Worm (Caenorhabditis elegans) whole organism, L4/young adult: Measurements from ENCODE around the gene alh-11.

Source experiments
- W03F9.2 ChIP-seq: fragments of 150-350 bp; optimal IDR thresholded peaks from 2 replicates; lab custom pipeline; 2014; ENCODE audit warnings: missing biosample characterization, missing genetic modification characterization
- dao-5 ChIP-seq: sonication (generic microtip); optimal IDR thresholded peaks from 2 replicates; lab custom pipeline; 2016; ENCODE audit warnings: missing genotype, missing genetic modification characterization, moderate library complexity, missing compliant biosample characterization
- him-1 ChIP-seq: sonication (generic microtip); optimal IDR thresholded peaks from 2 replicates; lab custom pipeline; 2016; ENCODE audit warnings: missing genotype, missing genetic modification reagents, missing genetic modification characterization, missing compliant biosample characterization

The alh-11 gene

DNA sequence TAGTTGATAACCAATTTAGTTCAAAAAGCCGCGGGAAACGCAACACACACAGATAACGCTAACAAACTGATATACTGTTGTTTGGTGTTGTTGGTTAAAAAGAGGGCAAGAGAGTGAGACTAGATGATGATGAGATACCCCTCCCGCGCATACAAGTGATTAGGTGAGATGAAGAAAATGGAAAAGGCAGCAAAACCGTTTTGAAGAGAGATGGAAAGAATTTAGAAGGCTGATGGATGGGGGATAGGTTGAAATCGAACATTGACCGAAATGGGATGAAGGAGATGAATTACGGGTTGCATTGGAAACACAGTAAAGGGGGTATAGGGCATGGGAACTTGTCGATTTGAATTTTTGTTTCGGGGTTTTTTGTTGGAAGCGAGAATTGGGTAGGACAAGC is 29.9 kb downstream of the alh-11 start:
- TF ChIP-seq dao-5 (tag; lab: Kevin White, UChicago) (no peak), him-1 (no peak), W03F9.2 (tag; lab: Kevin White, UChicago) (no peak)

DNA sequence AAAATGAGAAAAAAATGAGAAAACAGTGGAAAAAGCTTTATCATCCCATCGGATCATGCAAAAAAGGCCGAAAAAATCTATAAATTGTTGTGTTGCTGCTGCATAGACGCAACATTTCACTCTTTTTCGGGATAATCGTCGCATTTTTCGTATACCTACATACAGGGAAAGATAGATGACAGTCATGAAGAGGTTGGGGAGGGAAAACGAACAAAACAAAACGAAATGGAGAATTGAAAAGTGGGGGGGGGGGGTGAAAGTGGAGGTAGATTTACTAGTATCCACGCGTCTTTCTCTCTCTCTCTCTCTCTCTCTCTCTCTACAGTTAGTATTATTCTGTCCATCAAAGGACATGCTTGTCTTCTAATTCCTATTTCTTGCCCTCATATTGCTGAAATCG is 34.2 kb downstream of the alh-11 start:
- TF ChIP-seq W03F9.2 (tag; lab: Kevin White, UChicago) (no peak), him-1 (no peak), dao-5 (tag; lab: Kevin White, UChicago) (no peak)

- TF ChIP-seq him-1 (no peak), dao-5 (tag; lab: Kevin White, UChicago) (no peak), W03F9.2 (tag; lab: Kevin White, UChicago) (no peak)
Observed at ce11 chrIII:740382-740781, 38.3 kb downstream of the alh-11 start, which contains the start of gene idpp-1. Gene idpp-1, plus strand, starts transcription at chrIII:740682.

DNA sequence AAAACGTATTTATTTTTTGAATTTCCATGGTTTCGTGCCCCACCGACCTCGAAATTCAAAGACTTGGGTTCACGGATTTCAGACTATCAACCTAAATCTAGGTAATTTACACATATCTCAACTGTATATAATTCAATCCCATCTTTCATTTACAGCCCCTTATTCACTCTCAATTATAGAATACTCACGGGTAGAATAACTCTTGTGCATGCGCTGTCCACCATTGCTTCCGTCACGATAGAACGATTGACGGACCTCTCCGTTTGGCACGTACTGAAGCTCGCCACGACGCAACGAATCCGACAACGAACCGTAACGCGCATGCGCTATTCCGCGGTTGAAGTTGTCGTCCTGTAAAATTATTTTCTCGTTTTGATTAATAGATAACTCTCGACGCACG is 50.0 kb downstream of the alh-11 start:
- TF ChIP-seq dao-5 (tag; lab: Kevin White, UChicago) (no peak), him-1 (no peak), W03F9.2 (tag; lab: Kevin White, UChicago) (no peak)

DNA sequence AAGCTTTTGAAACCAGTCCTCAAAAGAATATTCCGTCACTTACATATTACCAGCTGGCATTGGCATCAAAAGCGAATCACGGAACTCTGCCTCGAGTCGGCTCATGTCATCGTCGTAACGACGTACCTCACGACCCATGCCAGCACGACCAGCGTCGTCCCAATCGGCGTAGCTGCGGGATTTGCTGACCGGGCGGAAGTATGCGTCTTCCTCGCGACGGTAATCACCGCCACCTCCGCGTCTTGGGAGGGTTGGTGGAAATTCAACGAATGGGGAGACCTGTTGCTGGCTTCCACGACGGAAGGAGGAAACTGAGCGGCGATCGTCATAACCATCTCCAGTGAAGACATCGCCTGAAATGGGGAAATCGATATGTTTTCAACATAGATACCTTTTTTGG is 50.6 kb downstream of the alh-11 start:
- no peak for TF ChIP-seq W03F9.2 (tag; lab: Kevin White, UChicago)
- no peak for TF ChIP-seq him-1

DNA sequence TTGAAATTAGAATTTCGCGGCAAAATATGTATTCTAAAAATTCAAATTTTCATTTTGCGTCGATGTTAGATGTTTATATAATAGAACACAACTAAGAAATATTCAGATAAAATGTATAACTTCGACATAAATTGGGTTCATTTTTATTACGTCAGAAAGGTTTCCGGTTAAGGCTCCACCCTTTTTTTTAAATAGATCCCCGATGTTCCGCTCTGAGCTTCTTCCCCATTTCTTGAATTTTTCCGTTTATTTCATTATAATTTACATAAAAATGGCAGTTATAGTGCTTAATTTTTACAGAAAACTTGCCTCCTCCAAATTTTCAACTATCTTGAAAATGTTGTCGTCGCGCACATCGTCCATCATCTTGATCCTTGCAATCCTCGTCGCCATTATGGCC is 53.9 kb downstream of the alh-11 start, which contains the start of gene flp-24:
flp-24 (plus strand) TSS at position 301 of the 400 bp plus-strand sequence.
- TF ChIP-seq dao-5 (tag; lab: Kevin White, UChicago) (no peak), him-1 (no peak), W03F9.2 (tag; lab: Kevin White, UChicago) (no peak)
